Fruit fly (Drosophila melanogaster) whole organism, adult: ENCODE measurements around the gene CycG.

Source experiments
- CG12768 ChIP-seq: fragments of 200-800 bp; sonication (Bioruptor generic); optimal IDR thresholded peaks from 2 replicates; lab custom pipeline; 2017; ENCODE audit warnings: missing biosample characterization, missing genetic modification characterization, mild to moderate bottlenecking, moderate library complexity, missing genetic modification reagents
- CG1620 ChIP-seq: fragments of 200-800 bp; sonication (Bioruptor generic); optimal IDR thresholded peaks from 2 replicates; lab custom pipeline; 2016; ENCODE audit warnings: missing biosample characterization, missing genetic modification characterization
- CG33017 ChIP-seq: fragments of 200-800 bp; sonication (Bioruptor generic); optimal IDR thresholded peaks from 2 replicates; lab custom pipeline; 2018; ENCODE audit warnings: missing biosample characterization, mild to moderate bottlenecking, missing genetic modification characterization, moderate library complexity
- CG5204 ChIP-seq: fragments of 200-800 bp; sonication (Bioruptor generic); optimal IDR thresholded peaks from 2 replicates; lab custom pipeline; 2016; ENCODE audit warnings: missing biosample characterization, missing genetic modification characterization
- CG7045 ChIP-seq: fragments of 200-800 bp; sonication (Bioruptor generic); optimal IDR thresholded peaks from 2 replicates; lab custom pipeline; 2017; ENCODE audit warnings: missing biosample characterization, mild to moderate bottlenecking, missing genetic modification characterization
- Clk ChIP-seq: fragments of 200-800 bp; sonication (Bioruptor generic); optimal IDR thresholded peaks from 2 replicates; lab custom pipeline; 2017; ENCODE audit warnings: missing biosample characterization, missing genetic modification characterization
- Crg-1 ChIP-seq: fragments of 200-800 bp; sonication (Bioruptor generic); optimal IDR thresholded peaks from 2 replicates; lab custom pipeline; 2016; ENCODE audit warnings: missing biosample characterization, missing genetic modification characterization
- Hr96 ChIP-seq: fragments of 200-800 bp; sonication (Bioruptor generic); optimal IDR thresholded peaks from 2 replicates; lab custom pipeline; 2016; ENCODE audit warnings: missing biosample characterization, missing genetic modification characterization
- Mnt ChIP-seq: fragments of 200-800 bp; sonication (Bioruptor generic); optimal IDR thresholded peaks from 2 replicates; lab custom pipeline; 2016; ENCODE audit warnings: missing biosample characterization, mild to moderate bottlenecking, missing genetic modification characterization
- cic ChIP-seq: fragments of 200-800 bp; sonication (Bioruptor generic); optimal IDR thresholded peaks from 2 replicates; lab custom pipeline; 2017; ENCODE audit warnings: missing biosample characterization, mild to moderate bottlenecking, missing genetic modification characterization, moderate library complexity
- cnc ChIP-seq, 2 experiments: fragments of >200 bp; optimal IDR thresholded peaks; 2 replicates each; lab custom pipeline; 2017
- kay ChIP-seq: fragments of 200-800 bp; sonication (Bioruptor generic); peaks from one replicate; lab custom pipeline; 2016; ENCODE audit warnings: missing biosample characterization, missing genetic modification characterization, borderline replicate concordance
- pad ChIP-seq: fragments of 200-800 bp; sonication (Bioruptor generic); optimal IDR thresholded peaks from 3 replicates; lab custom pipeline; 2017; ENCODE audit warnings: missing biosample characterization, missing genetic modification characterization, mild to moderate bottlenecking, moderate library complexity, missing genetic modification reagents
- tj ChIP-seq: fragments of 200-800 bp; sonication (Bioruptor generic); optimal IDR thresholded peaks from 3 replicates; lab custom pipeline; 2017; ENCODE audit warnings: missing biosample characterization, mild to moderate bottlenecking, missing genetic modification characterization, moderate library complexity

DNA sequence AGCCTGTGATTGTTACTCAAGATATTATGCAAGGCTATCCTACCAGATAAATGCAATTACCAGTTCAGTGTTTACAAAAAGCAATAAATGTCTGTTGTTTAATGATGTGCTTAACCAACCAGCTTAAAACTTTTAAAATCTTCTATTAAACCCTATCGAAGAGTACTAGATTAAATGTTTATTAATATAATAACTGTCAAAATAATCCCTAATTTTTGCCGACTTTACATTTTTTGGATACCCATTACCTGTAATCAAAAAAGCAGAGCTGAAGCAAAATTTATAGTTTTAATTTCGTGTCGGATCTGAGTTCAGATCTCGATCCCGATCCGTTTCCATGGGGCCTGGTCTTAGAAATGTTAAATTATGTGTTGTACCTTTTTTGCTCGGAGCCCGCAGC is 22.2 kb downstream of the CycG start, which contains the start of gene CG1638:
- no peak for TF ChIP-seq CG12768 (GFP tag; lab: Kevin White, UChicago)
- TF ChIP-seq cic: no peak
- no peak for TF ChIP-seq CG7045
- TF ChIP-seq CG33017: no peak
- no peak for TF ChIP-seq pad
- no peak for TF ChIP-seq CG1620 (GFP tag; lab: Kevin White, UChicago)
- no peak for TF ChIP-seq CG5204
- no peak for TF ChIP-seq Mnt
- TF ChIP-seq kay (GFP tag; lab: Kevin White, UChicago): peak; percentile 78
- TF ChIP-seq cnc (optimal IDR thresholded peaks at IDR 0.05; lab: Kevin White, UChicago): no peak
- no peak for TF ChIP-seq tj (GFP tag; lab: Kevin White, UChicago)
- no peak for TF ChIP-seq Clk (GFP tag; lab: Kevin White, UChicago)
- no peak for TF ChIP-seq Crg-1 (GFP tag; lab: Kevin White, UChicago)
- no peak for TF ChIP-seq Hr96 (GFP tag; lab: Kevin White, UChicago)
